Fruit fly (Drosophila melanogaster): ENCODE measurements around the gene Ufsp2.

The Ufsp2 gene

dm6 chr3L:15592536-15593260, 16.3 kb downstream of the Ufsp2 start:
- peak; percentile 19 for TF ChIP-seq HLH106 (tag; optimal IDR thresholded peaks at IDR 0.05)
- no peak for TF ChIP-seq Myc (optimal IDR thresholded peaks at IDR 0.05)

dm6 chr3L:15593399-15593798, 17.0 kb downstream of the Ufsp2 start:
- no peak for TF ChIP-seq usp (GFP tag; optimal IDR thresholded peaks at IDR 0.05)
- TF ChIP-seq Vsx2 (GFP tag; optimal IDR thresholded peaks at IDR 0.05; ENCODE audit: partially characterized antibody), result no peak
- no peak for TF ChIP-seq sage (GFP tag; optimal IDR thresholded peaks at IDR 0.05)
- TF ChIP-seq Dfd (GFP tag; optimal IDR thresholded peaks at IDR 0.05), result no peak
- TF ChIP-seq HLH106 (tag; optimal IDR thresholded peaks at IDR 0.05), result no peak
- no peak for TF ChIP-seq brk (GFP tag; optimal IDR thresholded peaks at IDR 0.05)
- no peak for TF ChIP-seq woc (GFP tag; optimal IDR thresholded peaks at IDR 0.05)
- TF ChIP-seq GATAd (GFP tag; optimal IDR thresholded peaks at IDR 0.05), result no peak
- TF ChIP-seq Abd-B (GFP tag; optimal IDR thresholded peaks at IDR 0.05), result no peak
- no peak for TF ChIP-seq jim (GFP tag; optimal IDR thresholded peaks at IDR 0.05)
- TF ChIP-seq Dif (GFP tag; optimal IDR thresholded peaks at IDR 0.05; ENCODE audit: partially characterized antibody), result no peak
- TF ChIP-seq fru (GFP tag; optimal IDR thresholded peaks at IDR 0.05), result no peak
- TF ChIP-seq pan (optimal IDR thresholded peaks at IDR 0.05), result no peak
- no peak for TF ChIP-seq Jra (GFP tag; optimal IDR thresholded peaks at IDR 0.05)
- TF ChIP-seq psq (GFP tag; optimal IDR thresholded peaks at IDR 0.05), result no peak
- TF ChIP-seq CrebA (GFP tag; optimal IDR thresholded peaks at IDR 0.05; ENCODE audit: borderline replicate concordance), result no peak

dm6 chr3L:15594093-15594653, 17.8 kb downstream of the Ufsp2 start:
- TF ChIP-seq Rel (GFP tag; optimal IDR thresholded peaks at IDR 0.05) (no peak), Rel (tag; optimal IDR thresholded peaks at IDR 0.05) (peak; percentile 17), Hr83 (GFP tag; optimal IDR thresholded peaks at IDR 0.05; ENCODE audit: poor library complexity, severe bottlenecking) (no peak), br (GFP tag; optimal IDR thresholded peaks at IDR 0.05) (peak; percentile 27), lola (GFP tag; optimal IDR thresholded peaks at IDR 0.05) (no peak), usp (GFP tag; optimal IDR thresholded peaks at IDR 0.05) (no peak), N (GFP tag; optimal IDR thresholded peaks at IDR 0.05) (no peak)

dm6 chr3L:15595175-15595724, 18.9 kb downstream of the Ufsp2 start:
- TF ChIP-seq rgr (GFP tag; optimal IDR thresholded peaks at IDR 0.05) (no peak), foxo (GFP tag; optimal IDR thresholded peaks at IDR 0.05) (no peak), sage (GFP tag; optimal IDR thresholded peaks at IDR 0.05) (no peak), Sp1 (GFP tag; optimal IDR thresholded peaks at IDR 0.05) (no peak), CG32264 (GFP tag; optimal IDR thresholded peaks at IDR 0.05) (no peak), Hnf4 (GFP tag; optimal IDR thresholded peaks at IDR 0.05) (no peak), Hr83 (GFP tag; optimal IDR thresholded peaks at IDR 0.05; ENCODE audit: poor library complexity, severe bottlenecking) (no peak), psq (GFP tag; optimal IDR thresholded peaks at IDR 0.05) (no peak), CG9705 (GFP tag; optimal IDR thresholded peaks at IDR 0.05) (no peak), jim (GFP tag; optimal IDR thresholded peaks at IDR 0.05) (no peak), Mio (GFP tag; optimal IDR thresholded peaks at IDR 0.05) (no peak), Rel (GFP tag; optimal IDR thresholded peaks at IDR 0.05) (no peak), Rel (tag; optimal IDR thresholded peaks at IDR 0.05) (no peak), OdsH (GFP tag; optimal IDR thresholded peaks at IDR 0.05) (no peak), dl (GFP tag; optimal IDR thresholded peaks at IDR 0.05; ENCODE audit: insufficient read depth in 1 of 2, partially characterized antibody in 2 of 2) (no peak), ey (GFP tag; optimal IDR thresholded peaks at IDR 0.05) (no peak), Jra (GFP tag; optimal IDR thresholded peaks at IDR 0.05) (no peak), Dif (GFP tag; optimal IDR thresholded peaks at IDR 0.05; ENCODE audit: partially characterized antibody) (no peak), woc (GFP tag; optimal IDR thresholded peaks at IDR 0.05) (no peak), tai (GFP tag; optimal IDR thresholded peaks at IDR 0.05) (no peak)
